Fruit fly (Drosophila melanogaster) ovary, adult (tissue): ENCODE measurements around the gene Cyp312a1.

Experiments used
- CG17801 ChIP-seq: fragments of 200-800 bp; optimal IDR thresholded peaks from 2 replicates; lab custom pipeline; 2019; ENCODE audit warnings: missing biosample characterization, mild to moderate bottlenecking, missing genetic modification characterization, moderate library complexity; ENCODE audit not compliant: partially characterized antibody

Cyp312a1 gene

DNA sequence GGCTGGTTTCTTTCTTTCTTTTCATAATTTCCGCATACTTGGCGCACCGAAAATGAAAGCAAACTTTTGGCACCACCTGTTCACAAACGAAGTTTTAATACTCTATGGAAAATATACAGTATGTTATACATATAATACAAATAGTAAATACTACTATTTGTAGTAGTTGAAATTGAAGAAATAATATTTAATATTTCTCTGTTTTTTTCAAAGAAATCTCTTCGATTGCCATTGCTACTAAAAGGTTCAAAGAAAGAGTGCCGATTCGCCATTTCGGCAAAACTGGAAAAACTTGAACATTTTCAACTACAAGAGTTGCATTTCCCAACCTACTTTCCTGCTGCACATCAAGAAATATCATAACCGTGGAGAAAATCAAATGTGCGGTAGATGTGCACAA lies 14.3 kb upstream of the Cyp312a1 start:
- no peak for TF ChIP-seq CG17801

DNA sequence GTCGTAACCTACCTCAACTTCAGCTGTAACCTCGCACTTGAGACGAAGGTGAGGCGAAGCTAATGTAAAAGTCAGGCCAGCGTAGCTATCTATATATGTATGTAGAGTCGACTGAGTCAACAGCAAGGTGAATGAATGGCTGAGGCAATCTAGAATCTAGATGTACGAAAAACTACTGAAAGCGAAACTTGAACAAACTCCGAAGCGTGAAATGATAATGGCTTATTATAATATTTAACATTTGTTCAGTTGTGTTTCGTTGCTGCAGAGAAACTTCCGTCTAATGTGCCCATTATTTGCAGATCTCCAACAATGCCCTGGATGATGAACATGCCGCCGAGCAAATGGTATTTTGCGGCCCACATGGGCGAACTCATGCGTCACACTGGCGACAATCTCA lies 12.1 kb upstream of the Cyp312a1 start:
- TF ChIP-seq CG17801 = no peak

DNA sequence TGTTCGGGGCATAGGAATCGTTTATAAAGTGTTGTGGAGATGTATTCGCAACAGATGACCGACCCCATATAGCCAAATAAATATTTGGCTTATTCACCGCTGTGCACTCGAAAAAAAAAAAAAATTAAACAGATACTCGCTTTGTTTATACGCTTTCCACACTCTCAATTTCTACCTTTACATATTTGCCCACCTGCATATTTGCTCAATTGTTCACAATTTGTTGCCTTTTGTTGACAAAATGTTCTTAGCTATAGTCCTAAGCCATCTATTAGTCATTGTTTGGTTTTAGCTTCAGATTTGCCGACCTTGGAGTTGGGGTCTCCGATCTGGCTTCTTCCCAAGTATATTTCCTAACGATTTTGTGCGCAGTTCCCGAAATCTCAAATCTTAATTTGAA lies 10.5 kb upstream of the Cyp312a1 start:
- TF ChIP-seq CG17801 = no peak

DNA sequence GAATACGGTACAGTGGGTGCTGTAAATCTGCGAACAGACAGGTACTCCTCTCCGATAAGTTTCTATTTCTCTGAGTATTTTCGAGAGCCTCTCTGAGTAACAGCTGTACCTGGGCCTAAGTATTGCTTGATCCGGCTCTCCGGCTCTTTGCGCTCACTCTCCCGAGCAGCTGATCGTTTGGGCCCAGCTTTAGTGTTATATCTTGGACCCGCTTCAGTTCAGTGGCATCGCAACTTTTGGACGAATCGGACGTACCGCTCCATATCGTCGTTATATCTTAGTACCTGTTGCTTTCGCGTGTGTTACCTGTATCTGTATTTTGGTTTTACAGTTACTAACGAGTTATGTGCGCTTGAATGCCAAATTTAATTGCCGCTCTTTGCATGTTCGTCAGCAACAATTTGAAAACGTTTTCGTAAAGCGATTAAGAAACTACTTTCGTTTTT lies 6.7 kb upstream of the Cyp312a1 start, which contains the start of gene geko:
geko (plus strand) TSS at position 219 of the 446 bp plus-strand sequence.
- peak; percentile 4 for TF ChIP-seq CG17801

DNA sequence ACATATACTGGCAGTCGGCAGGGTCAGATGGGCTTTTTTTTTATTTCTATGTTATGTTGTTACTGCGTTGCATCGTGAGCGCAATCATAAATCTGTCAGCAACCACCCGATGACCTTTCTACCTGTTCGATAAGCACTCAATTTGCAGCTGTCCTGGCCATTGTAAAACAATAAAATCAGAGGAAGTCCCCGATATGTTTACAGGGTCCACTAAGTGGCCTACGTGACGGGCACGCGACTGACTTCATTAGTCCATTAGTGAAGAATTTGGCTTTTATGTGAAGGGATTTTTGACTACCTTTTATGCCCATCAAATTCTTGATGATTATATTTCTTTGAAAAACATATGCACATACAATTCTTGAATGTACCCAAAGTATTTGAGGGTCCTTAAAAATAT lies 5.8 kb upstream of the Cyp312a1 start:
- TF ChIP-seq CG17801 = no peak

DNA sequence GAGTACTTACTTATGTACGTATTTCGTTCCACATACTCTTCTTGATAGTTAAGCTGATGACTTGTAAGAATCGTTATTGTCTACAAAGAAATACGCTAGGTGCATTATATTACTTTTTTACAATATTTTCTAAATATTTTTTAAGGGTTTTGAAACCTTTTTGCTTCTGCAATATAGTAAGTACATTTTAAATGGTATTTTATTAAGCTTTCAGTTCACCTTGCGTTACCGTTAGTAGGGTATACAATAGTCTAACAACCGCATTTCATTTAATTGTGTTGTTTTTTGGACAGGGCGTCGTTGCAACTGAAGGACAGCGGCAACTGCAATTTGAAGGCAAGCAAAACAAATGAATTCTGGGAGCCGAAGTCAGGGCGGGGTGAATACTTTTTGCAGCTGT lies 4.7 kb upstream of the Cyp312a1 start:
- peak; percentile 7 for TF ChIP-seq CG17801

DNA sequence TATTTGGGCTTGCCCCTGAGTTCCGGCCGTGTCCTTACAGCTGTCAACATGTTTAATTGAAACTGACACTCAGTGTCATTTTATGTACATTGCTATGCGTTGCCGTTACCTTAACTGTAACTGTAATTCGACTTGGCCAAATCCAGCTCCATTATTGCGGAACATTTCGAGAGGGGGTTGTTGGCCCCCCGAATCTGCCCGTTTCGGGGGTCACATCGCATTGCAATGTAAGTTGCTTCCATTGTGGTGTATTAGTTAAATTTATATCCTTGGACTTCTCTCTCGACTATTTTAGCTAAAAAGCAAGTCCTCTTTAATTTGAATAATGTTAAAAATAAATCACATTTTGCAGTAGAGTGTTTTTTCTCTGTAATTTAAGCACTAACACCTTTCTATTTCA lies 8.4 kb downstream of the Cyp312a1 start:
- no peak for TF ChIP-seq CG17801

DNA sequence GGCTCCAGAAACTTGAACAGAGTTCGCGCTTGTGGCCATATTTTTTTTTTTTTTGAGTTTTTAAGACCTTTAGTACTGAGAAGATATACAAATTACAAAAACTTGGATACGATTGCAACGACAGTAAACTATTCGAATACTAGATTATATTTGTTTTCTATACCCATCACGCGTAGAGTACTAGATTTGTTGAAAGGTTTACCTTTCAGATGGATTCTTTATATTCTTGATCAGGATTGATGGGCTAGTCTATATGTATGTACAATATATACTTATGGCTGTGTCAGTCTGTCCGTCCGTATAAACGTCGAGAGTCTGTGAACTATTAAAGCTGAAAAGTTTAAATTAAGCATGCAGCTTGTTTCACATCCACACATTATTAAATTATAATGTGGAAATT lies 10.6 kb downstream of the Cyp312a1 start, which contains the start of gene CG42853:
CG42853 (minus strand) TSS at position 101 of the 400 bp plus-strand sequence.
- no peak for TF ChIP-seq CG17801

DNA sequence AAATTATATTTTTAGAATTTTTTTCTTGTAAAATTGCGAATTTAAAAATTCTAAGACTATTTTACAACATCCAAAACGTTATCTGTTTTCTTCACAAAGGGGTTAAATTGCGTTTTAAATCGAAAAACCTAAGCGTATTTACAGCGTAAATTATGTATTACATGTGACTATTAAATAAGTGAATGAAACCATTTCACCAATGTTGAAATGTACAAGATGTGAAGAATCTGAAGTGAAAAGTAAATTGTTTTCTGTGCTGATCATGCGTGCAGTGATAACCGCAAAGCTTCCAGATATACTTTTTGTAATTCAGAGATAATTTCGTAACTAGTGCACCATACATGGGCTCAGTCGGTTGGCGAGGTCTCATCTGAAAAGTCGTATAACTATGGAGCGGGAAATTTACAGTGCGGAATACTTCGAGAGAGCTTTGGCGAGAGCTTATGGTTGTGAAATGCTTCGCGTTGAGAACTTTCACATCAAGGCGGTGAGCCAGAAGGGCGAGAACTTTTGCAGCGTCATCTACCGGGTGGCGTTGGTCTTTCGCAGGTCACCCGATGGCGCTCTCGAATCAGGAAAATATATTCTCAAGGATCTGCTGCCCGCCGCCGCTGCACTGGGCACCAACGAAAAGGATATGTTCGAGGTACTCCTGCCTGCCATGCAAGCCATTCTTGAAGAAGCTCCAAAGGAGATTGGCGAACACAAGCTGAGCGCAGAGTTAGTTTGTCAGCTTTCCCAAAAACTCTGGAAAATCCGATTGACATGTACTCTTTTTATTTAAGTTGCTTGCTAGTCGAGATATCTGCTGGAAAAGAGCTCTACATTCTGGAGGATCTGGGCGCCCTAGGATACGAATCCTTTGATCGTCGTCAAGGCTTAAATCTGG lies 18.2 kb downstream of the Cyp312a1 start:
- peak; percentile 72 for TF ChIP-seq CG17801

DNA sequence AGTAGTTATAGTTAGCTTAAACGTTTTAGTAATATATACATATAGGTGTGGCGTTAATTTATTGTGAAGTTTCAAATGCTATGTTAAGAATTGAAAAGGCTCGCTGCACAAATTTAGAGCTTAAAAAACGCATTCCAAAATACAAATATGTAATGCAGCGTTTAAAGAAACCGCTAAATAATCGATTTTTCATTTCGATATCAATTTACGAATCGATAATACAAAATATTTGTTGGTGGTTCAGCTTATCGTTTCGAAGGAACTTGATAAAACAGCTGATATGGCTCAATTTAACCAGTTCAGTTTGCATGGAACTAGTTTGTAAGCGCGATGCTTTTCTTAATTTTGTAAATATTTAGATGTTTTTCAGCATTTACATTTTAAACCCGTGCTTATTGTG lies 19.8 kb downstream of the Cyp312a1 start, which contains the start of the genes CG32195 and CG7341:
CG32195 (plus strand) TSS at position 291 of the 400 bp plus-strand sequence.
CG7341 (plus strand) TSS at position 291 of the 400 bp plus-strand sequence.
- TF ChIP-seq CG17801 = no peak

DNA sequence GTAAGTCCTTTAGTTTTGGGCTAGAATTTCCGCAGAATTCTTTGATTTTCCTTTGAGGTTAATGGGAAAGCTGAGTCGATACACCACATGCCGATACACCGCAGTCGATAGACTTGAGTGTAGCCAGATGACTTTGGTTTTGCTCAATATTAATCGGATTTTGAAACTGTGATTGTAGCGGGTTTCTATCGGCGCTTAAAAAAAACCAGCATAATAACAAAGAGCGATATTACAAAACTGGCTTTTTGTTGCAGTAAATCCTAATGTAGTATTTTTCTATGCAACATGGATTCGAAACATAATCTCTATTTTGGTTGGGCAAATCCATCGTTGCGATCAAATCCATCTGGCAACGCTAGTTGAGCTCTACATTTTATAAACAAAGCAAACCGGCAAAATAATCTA lies 23.0 kb downstream of the Cyp312a1 start, which contains the start of the genes Polr3D and mus304:
Polr3D (minus strand) TSS at position 116 of the 405 bp plus-strand sequence.
mus304 (plus strand) TSS at position 356 of the 405 bp plus-strand sequence.
- no peak for TF ChIP-seq CG17801

DNA sequence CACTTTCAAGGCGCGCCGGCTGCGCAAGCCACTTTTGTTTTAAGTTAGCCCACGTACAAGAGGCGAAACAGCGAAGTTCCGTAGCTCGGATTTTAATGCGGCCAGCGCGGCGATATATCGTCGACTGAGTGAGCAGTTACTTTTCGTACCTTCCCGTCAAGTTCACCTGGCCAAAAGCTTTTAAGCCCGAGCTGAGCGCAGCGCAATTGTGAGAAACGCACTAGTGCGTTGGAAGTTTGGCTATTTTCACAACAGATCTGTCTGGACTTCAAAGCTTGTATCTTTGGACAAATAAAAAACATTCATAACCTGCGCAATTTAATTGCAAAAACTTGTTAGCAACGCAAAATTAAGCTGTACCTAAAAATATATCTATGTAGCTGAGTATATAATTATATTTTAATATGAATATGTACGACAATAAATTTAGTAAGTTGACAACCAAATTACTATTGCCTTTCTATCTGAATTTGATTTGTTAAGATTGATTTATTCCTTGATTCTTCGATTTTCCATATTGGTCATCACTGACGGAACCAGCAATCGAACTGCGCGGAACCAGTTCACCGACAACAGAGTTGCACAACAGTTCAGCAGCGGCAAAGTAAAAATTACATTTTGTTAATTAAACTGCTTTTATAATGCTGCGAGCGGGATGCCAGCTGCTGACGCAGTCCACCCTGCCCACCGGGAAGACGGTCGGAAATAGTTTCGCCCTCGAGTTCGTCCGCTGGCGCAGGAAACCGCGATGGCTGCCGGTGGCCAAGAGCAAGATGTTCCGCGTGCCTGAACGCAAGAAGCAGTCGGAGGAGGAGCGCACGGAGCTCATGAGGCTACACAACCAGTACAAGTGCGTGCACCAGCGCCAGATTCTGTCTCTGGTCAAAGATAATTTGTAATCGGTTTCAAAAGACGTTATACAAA lies 26.2 kb downstream of the Cyp312a1 start, which contains the start of the genes CG13698 and mRpS26:
CG13698 (minus strand) TSS at position 129 of the 924 bp plus-strand sequence.
mRpS26 (plus strand) TSS at position 559 of the 924 bp plus-strand sequence.
- TF ChIP-seq CG17801 = no peak

DNA sequence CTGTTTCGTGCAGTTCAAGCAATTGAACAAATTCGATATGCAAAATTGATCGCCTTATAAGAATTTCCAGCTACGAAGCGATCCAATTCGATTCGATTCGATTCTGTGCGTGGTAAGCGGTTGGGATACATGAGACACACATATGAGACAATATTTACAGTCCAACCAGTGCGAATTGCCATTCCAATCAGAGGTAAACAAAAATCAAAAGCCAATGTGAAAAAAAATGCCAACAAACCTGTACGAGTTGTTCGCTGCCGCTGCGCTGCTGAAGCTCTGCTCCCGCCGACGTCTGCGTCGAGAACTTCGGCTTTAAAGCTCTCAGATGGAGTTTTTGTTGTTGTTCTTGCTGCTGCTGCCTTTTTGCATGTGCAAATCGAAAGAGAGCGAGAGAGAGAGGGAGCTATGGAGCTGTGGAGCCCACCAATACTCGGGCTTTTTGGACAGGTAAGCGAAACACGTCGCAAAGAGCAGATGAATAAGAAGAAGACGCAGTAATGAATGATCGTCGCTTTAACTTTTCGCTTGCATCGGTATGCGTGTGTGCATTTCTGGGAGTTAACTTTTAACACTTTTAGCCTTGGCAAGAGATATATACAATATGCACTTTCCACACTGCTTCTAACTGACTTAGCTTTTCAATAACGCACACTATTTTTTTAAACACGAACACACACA lies 27.0 kb downstream of the Cyp312a1 start:
- TF ChIP-seq CG17801 = no peak

DNA sequence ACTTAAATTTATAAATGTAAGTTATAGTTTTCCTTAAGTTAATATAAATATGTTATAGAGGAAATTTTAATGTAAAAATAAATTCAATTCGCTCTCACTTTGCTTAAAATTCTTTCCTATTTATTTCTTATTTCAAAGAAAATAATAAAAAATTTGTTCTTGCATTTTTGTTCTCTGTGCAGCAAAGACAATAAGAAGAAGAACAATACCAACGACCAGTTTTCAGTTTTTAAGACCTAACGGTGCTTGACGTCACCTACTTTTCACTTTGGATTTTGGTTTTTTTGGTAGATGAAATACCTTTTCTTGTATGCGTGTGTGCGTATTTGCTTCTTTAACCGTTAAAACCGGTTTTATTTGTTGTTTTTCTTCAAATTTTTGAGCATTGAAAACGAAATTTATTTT lies 30.3 kb downstream of the Cyp312a1 start:
- no peak for TF ChIP-seq CG17801

DNA sequence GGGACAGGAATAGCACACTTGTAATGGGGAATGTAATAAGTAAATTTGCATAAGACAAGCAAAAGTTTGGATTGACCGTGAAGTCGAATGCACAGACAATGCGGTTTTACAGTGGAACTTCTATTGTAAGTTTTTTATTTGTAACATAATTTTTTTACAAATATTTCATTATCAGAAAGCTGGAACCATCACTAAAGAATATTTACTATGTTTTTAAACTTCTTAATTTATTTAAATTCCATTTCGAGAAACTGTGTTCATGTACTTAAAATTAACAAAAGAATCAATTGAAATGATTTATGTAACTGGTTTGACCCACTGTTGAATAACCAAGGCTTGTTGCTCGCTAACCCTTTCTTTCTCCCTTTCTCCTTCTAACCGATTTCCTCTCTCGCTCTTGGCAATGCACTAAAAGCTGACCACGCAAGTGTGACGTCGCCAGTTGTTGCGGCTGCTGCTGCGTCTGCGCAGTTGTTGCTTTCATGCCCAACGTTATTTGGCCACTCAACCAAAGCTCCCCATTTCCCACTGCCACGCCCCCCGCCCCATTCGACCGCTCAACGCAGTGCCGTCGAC lies 31.0 kb downstream of the Cyp312a1 start:
- peak; percentile 48 for TF ChIP-seq CG17801
